Worm (Caenorhabditis elegans) whole organism, L2 larva: Measurements from ENCODE around the gene T01H10.11.

Experiments
- F13H6.1 ChIP-seq: sonication (generic microtip); optimal IDR thresholded peaks from 2 replicates; lab custom pipeline; 2016; ENCODE audit warnings: missing genetic modification characterization, missing compliant biosample characterization
- R02D3.7 ChIP-seq: fragments of 150-350 bp; optimal IDR thresholded peaks from 2 replicates; lab custom pipeline; 2014; ENCODE audit warnings: missing biosample characterization, missing genetic modification characterization
- Y55F3AM.14 ChIP-seq: fragments of 200-800 bp; sonication (Bioruptor generic); optimal IDR thresholded peaks from 2 replicates; lab custom pipeline; 2018; ENCODE audit warnings: mild to moderate bottlenecking, missing genetic modification characterization, missing compliant biosample characterization
- alr-1 ChIP-seq: fragments of 150-350 bp; optimal IDR thresholded peaks from 2 replicates; lab custom pipeline; 2014; ENCODE audit warnings: missing biosample characterization, missing genetic modification characterization
- ceh-16 ChIP-seq: fragments of 150-350 bp; optimal IDR thresholded peaks from 2 replicates; lab custom pipeline; 2014; ENCODE audit warnings: missing biosample characterization, missing genetic modification characterization
- crh-2 ChIP-seq: sonication (generic microtip); optimal IDR thresholded peaks from 2 replicates; lab custom pipeline; 2017; ENCODE audit warnings: missing biosample characterization, missing genetic modification characterization
- dmd-4 ChIP-seq: sonication (generic microtip); optimal IDR thresholded peaks from 2 replicates; lab custom pipeline; 2017; ENCODE audit warnings: missing biosample characterization, missing genetic modification characterization
- elt-1 ChIP-seq: fragments of 150-350 bp; optimal IDR thresholded peaks from 2 replicates; lab custom pipeline; 2014; ENCODE audit warnings: missing biosample characterization, missing genetic modification characterization
- fos-1 ChIP-seq: fragments of 150-350 bp; optimal IDR thresholded peaks from 2 replicates; lab custom pipeline; 2014; ENCODE audit warnings: missing biosample characterization, missing genetic modification characterization
- mab-5 ChIP-seq: fragments of 150-350 bp; optimal IDR thresholded peaks from 2 replicates; lab custom pipeline; 2014; ENCODE audit warnings: missing biosample characterization, missing genetic modification characterization
- nhr-11 ChIP-seq: fragments of 150-350 bp; optimal IDR thresholded peaks from 2 replicates; lab custom pipeline; 2014; ENCODE audit warnings: missing biosample characterization, missing genetic modification characterization
- nhr-129 ChIP-seq: fragments of 150-350 bp; optimal IDR thresholded peaks from 2 replicates; lab custom pipeline; 2014; ENCODE audit warnings: missing biosample characterization, missing genetic modification characterization
- nhr-25 ChIP-seq: fragments of 150-350 bp; sonication (generic microtip); optimal IDR thresholded peaks from 3 replicates; lab custom pipeline; 2014; ENCODE audit warnings: missing biosample characterization, missing genetic modification characterization
- nhr-77 ChIP-seq: fragments of 150-350 bp; optimal IDR thresholded peaks from 2 replicates; lab custom pipeline; 2014; ENCODE audit warnings: missing biosample characterization, missing genetic modification characterization
- sem-4 ChIP-seq: fragments of 150-350 bp; optimal IDR thresholded peaks from 2 replicates; lab custom pipeline; 2014; ENCODE audit warnings: missing biosample characterization, missing genetic modification reagents, missing genetic modification characterization
- sma-3 ChIP-seq: sonication (generic microtip); optimal IDR thresholded peaks from 2 replicates; lab custom pipeline; 2016; ENCODE audit warnings: missing genetic modification reagents, missing genetic modification characterization, missing compliant biosample characterization
- sma-9 ChIP-seq, 2 experiments: fragments of 150-350 bp in 1 of 2; sonication (generic microtip) in 1 of 2; optimal IDR thresholded peaks; 2 replicates each; lab custom pipeline; 2014 to 2016; ENCODE audit warnings: missing genetic modification characterization in 2 of 2, mild to moderate bottlenecking in 1 of 2, missing biosample characterization in 1 of 2, missing compliant biosample characterization in 1 of 2, missing genetic modification reagents in 1 of 2, moderate library complexity in 1 of 2
- zag-1 ChIP-seq: fragments of 150-350 bp; optimal IDR thresholded peaks from 2 replicates; lab custom pipeline; 2014; ENCODE audit warnings: missing biosample characterization, missing genetic modification characterization
- ztf-1 ChIP-seq: fragments of 200-800 bp; sonication (Bioruptor generic); conservative IDR thresholded peaks from 2 replicates; pipeline ENCODE4 v1.3.6; 2022; ENCODE audit warnings: missing genetic modification characterization, missing compliant biosample characterization
- ztf-11 ChIP-seq: sonication (generic microtip); optimal IDR thresholded peaks from 2 replicates; lab custom pipeline; 2017; ENCODE audit warnings: missing biosample characterization, missing genetic modification characterization
- ztf-4 ChIP-seq: fragments of 150-350 bp; optimal IDR thresholded peaks from 2 replicates; lab custom pipeline; 2014; ENCODE audit warnings: missing biosample characterization, missing genetic modification characterization

Gene T01H10.11

ce11 chrX:12172482-12173134 lies 49.4 kb downstream of the T01H10.11 start:
- TF ChIP-seq nhr-129 (peak; percentile 54), elt-1 (peak; percentile 37), zag-1 (tag; lab: Kevin White, UChicago) (no peak), alr-1 (tag; lab: Kevin White, UChicago) (no peak), nhr-77 (no peak), sma-3 (peak; percentile 27), R02D3.7 (tag; lab: Kevin White, UChicago) (no peak), crh-2 (tag; lab: Kevin White, UChicago) (peak; percentile 32), ceh-16 (peak; percentile 96), nhr-11 (tag; lab: Kevin White, UChicago) (no peak), fos-1 (tag; lab: Kevin White, UChicago) (peak; percentile 28), sma-9 (GFP tag; optimal IDR thresholded peaks at IDR 0.05; lab: Kevin White, UChicago) (peak; percentile 84), sma-9 (tag; optimal IDR thresholded peaks at IDR 0.05; lab: Kevin White, UChicago) (no peak), mab-5 (no peak), sem-4 (no peak), nhr-25 (peak; percentile 47), Y55F3AM.14 (GFP tag; lab: Kevin White, UChicago) (no peak), F13H6.1 (peak; percentile 27), ztf-1 (GFP tag; lab: Robert Waterston, UW) (no peak), dmd-4 (tag; lab: Kevin White, UChicago) (no peak), ztf-11 (tag; lab: Kevin White, UChicago) (no peak), ztf-4 (no peak)
